Worm (Caenorhabditis elegans) whole organism, young adult: ENCODE results near the gene C17B7.9.

Experiments used
- hlh-12 ChIP-seq: sonication (generic microtip); optimal IDR thresholded peaks from 2 replicates; lab custom pipeline; 2016; ENCODE audit warnings: missing genetic modification characterization, missing compliant biosample characterization
- lin-40 ChIP-seq: sonication (generic microtip); optimal IDR thresholded peaks from 2 replicates; lab custom pipeline; 2016; ENCODE audit warnings: missing genetic modification characterization, mild to moderate bottlenecking, missing compliant biosample characterization, missing genotype, missing genetic modification reagents
- nfya-1 ChIP-seq: sonication (generic microtip); optimal IDR thresholded peaks from 2 replicates; lab custom pipeline; 2017; ENCODE audit warnings: antibody characterized with exemption, missing compliant biosample characterization, missing genetic modification characterization, borderline replicate concordance; ENCODE audit not compliant: insufficient read depth

ce11 chrV:3324178-3324577 is 7.7 kb downstream of the C17B7.9 start, which contains the start of gene C17B7.8:
- TF ChIP-seq lin-40 (no peak), nfya-1 (tag; lab: Kevin White, UChicago) (no peak), hlh-12 (tag; lab: Kevin White, UChicago) (no peak)
